Fruit fly (Drosophila melanogaster) whole organism, embryonic: ENCODE results near the gene CG14395.
A peak's percentile ranks its signal among the peaks of the same experiment; 100 is the strongest.

ENCODE experiments used
- Bgb ChIP-seq: fragments of 200-800 bp; sonication (Bioruptor generic); IDR thresholded peaks from 2 replicates; pipeline ENCODE4 v1.3.6; 2022; ENCODE audit warnings: missing biosample characterization, missing genetic modification characterization; ENCODE audit not compliant: partially characterized antibody
- C15 ChIP-seq: fragments of 200-800 bp; sonication (Bioruptor generic); IDR thresholded peaks from 3 replicates; pipeline ENCODE4 v1.3.6; 2022; ENCODE audit warnings: missing biosample characterization, missing genetic modification characterization
- CG10565 ChIP-seq: fragments of 200-800 bp; sonication (Bioruptor generic); optimal IDR thresholded peaks from 3 replicates; lab custom pipeline; 2016; ENCODE audit warnings: missing biosample characterization, mild to moderate bottlenecking, missing genetic modification characterization
- CG13123 ChIP-seq: fragments of 200-800 bp; sonication (Bioruptor generic); optimal IDR thresholded peaks from 2 replicates; lab custom pipeline; 2016; ENCODE audit warnings: missing biosample characterization, missing genetic modification characterization
- CG14860 ChIP-seq: fragments of 200-800 bp; sonication (Bioruptor generic); IDR thresholded peaks from 3 replicates; pipeline ENCODE4 v1.3.6; 2022; ENCODE audit warnings: missing biosample characterization, missing genetic modification characterization; ENCODE audit not compliant: partially characterized antibody
- CG1529 ChIP-seq: fragments of 200-800 bp; sonication (Bioruptor generic); optimal IDR thresholded peaks from 3 replicates; lab custom pipeline; 2018; ENCODE audit warnings: missing biosample characterization, missing genetic modification characterization
- CG16813 ChIP-seq: fragments of 200-800 bp; sonication (Bioruptor generic); IDR thresholded peaks from 3 replicates; pipeline ENCODE4 v1.3.6; 2022; ENCODE audit warnings: missing biosample characterization, missing genetic modification characterization; ENCODE audit not compliant: partially characterized antibody
- CG16815 ChIP-seq: fragments of 200-800 bp; sonication (Bioruptor generic); optimal IDR thresholded peaks from 3 replicates; lab custom pipeline; 2017; ENCODE audit warnings: missing biosample characterization, mild to moderate bottlenecking, missing genetic modification characterization
- CG17186 ChIP-seq: fragments of 200-800 bp; sonication (Bioruptor generic); optimal IDR thresholded peaks from 3 replicates; lab custom pipeline; 2017; ENCODE audit warnings: missing biosample characterization, missing genetic modification reagents, missing genetic modification characterization
- CG30403 ChIP-seq: fragments of 200-800 bp; sonication (Bioruptor generic); optimal IDR thresholded peaks from 3 replicates; lab custom pipeline; 2016; ENCODE audit warnings: missing biosample characterization, missing genetic modification characterization
- CG31441 ChIP-seq: fragments of 200-800 bp; sonication (Bioruptor generic); IDR thresholded peaks from 2 replicates; pipeline ENCODE4 v1.3.6; 2022; ENCODE audit warnings: missing biosample characterization, missing genetic modification characterization
- CG34422 ChIP-seq: fragments of 200-800 bp; sonication (Bioruptor generic); IDR thresholded peaks from 3 replicates; pipeline ENCODE4 v1.3.6; 2022; ENCODE audit warnings: missing biosample characterization, missing genetic modification characterization
- CG5953 ChIP-seq: fragments of 200-800 bp; sonication (Bioruptor generic); IDR thresholded peaks from 2 replicates; pipeline ENCODE4 v1.3.6; 2022; ENCODE audit warnings: missing biosample characterization, missing genetic modification characterization
- CG6254 ChIP-seq: fragments of 200-800 bp; sonication (Bioruptor generic); optimal IDR thresholded peaks from 3 replicates; lab custom pipeline; 2017; ENCODE audit warnings: mild to moderate bottlenecking, missing biosample characterization, missing genetic modification reagents, missing genetic modification characterization
- CG6791 ChIP-seq: fragments of 200-800 bp; sonication (Bioruptor generic); IDR thresholded peaks from 3 replicates; pipeline ENCODE4 v1.3.6; 2022; ENCODE audit warnings: missing biosample characterization, missing genetic modification characterization; ENCODE audit not compliant: partially characterized antibody
- CG7357 ChIP-seq: fragments of 200-800 bp; sonication (Bioruptor generic); IDR thresholded peaks from 3 replicates; pipeline ENCODE4 v1.3.6; 2022; ENCODE audit warnings: missing biosample characterization, missing genetic modification characterization
- CG8290 ChIP-seq, 3 experiments: fragments of 200-800 bp; sonication (Bioruptor generic); optimal IDR thresholded peaks; 2 replicates each; lab custom pipeline; 2016 to 2019; ENCODE audit warnings: missing biosample characterization in 3 of 3, missing genetic modification characterization in 3 of 3, mild to moderate bottlenecking in 2 of 3, moderate library complexity in 1 of 3
- Doc3 ChIP-seq: fragments of 200-800 bp; sonication (Bioruptor generic); IDR thresholded peaks from 3 replicates; pipeline ENCODE4 v1.3.6; 2022; ENCODE audit warnings: missing biosample characterization, missing genetic modification characterization; ENCODE audit not compliant: partially characterized antibody
- Dref ChIP-seq: fragments of 200-800 bp; sonication (Bioruptor generic); IDR thresholded peaks from 2 replicates; pipeline ENCODE4 v1.3.6; 2022; ENCODE audit warnings: missing biosample characterization, missing genetic modification characterization
- Elba2 ChIP-seq: fragments of 200-800 bp; sonication (Bioruptor generic); optimal IDR thresholded peaks from 3 replicates; lab custom pipeline; 2016; ENCODE audit warnings: missing biosample characterization, missing genetic modification characterization
- Hey ChIP-seq: fragments of 200-800 bp; sonication (Bioruptor generic); optimal IDR thresholded peaks from 3 replicates; lab custom pipeline; 2018; ENCODE audit warnings: missing biosample characterization, mild to moderate bottlenecking, missing genetic modification characterization
- Hr51 ChIP-seq, 2 experiments: fragments of 200-800 bp; sonication (Bioruptor generic); optimal IDR thresholded peaks; 2 replicates in 1 of 2; 3 replicates in 1 of 2; lab custom pipeline; 2016 to 2018; ENCODE audit warnings: missing biosample characterization in 2 of 2, missing genetic modification characterization in 2 of 2, mild to moderate bottlenecking in 1 of 2, moderate library complexity in 1 of 2
- Myb ChIP-seq: fragments of 200-800 bp; sonication (Bioruptor generic); optimal IDR thresholded peaks from 2 replicates; lab custom pipeline; 2016; ENCODE audit warnings: missing biosample characterization, missing genetic modification characterization
- Nf-YA ChIP-seq: fragments of 200-800 bp; sonication (Bioruptor generic); IDR thresholded peaks from 2 replicates; pipeline ENCODE4 v1.3.6; 2022; ENCODE audit warnings: missing biosample characterization, missing genetic modification characterization
- NfI ChIP-seq: fragments of 200-800 bp; sonication (Bioruptor generic); optimal IDR thresholded peaks from 3 replicates; lab custom pipeline; 2018; ENCODE audit warnings: missing biosample characterization, mild to moderate bottlenecking, missing genetic modification characterization, moderate library complexity
- Poxn ChIP-seq: fragments of 200-800 bp; sonication (Bioruptor generic); IDR thresholded peaks from 2 replicates; pipeline ENCODE4 v1.3.6; 2022; ENCODE audit warnings: missing biosample characterization, missing genetic modification characterization
- Rfx ChIP-seq: fragments of 200-800 bp; sonication (Bioruptor generic); IDR thresholded peaks from 2 replicates; pipeline ENCODE4 v1.3.6; 2022; ENCODE audit warnings: missing biosample characterization, missing genetic modification characterization
- Trl ChIP-seq, 3 experiments: fragments of >200 bp in 2 of 3; fragments of 200-800 bp in 1 of 3; sonication (Bioruptor generic) in 1 of 3; optimal IDR thresholded peaks; 2 replicates in 1 of 3; 3 replicates in 2 of 3; lab custom pipeline; 2016 to 2017; ENCODE audit warnings: missing biosample characterization in 1 of 3, missing genetic modification characterization in 1 of 3
- Xrp1 ChIP-seq: fragments of 200-800 bp; sonication (Bioruptor generic); IDR thresholded peaks from 2 replicates; pipeline ENCODE4 v1.3.6; 2022; ENCODE audit warnings: missing biosample characterization, missing genetic modification characterization
- ab ChIP-seq: fragments of 200-800 bp; sonication (Bioruptor generic); optimal IDR thresholded peaks from 2 replicates; lab custom pipeline; 2016; ENCODE audit warnings: missing biosample characterization, missing genetic modification characterization
- ac ChIP-seq: fragments of 200-800 bp; sonication (Bioruptor generic); optimal IDR thresholded peaks from 3 replicates; lab custom pipeline; 2017; ENCODE audit warnings: missing biosample characterization, mild to moderate bottlenecking, missing genetic modification characterization
- ash1 ChIP-seq: fragments of 200-800 bp; sonication (Bioruptor generic); optimal IDR thresholded peaks from 2 replicates; lab custom pipeline; 2018; ENCODE audit warnings: missing biosample characterization, mild to moderate bottlenecking, missing genetic modification characterization
- br ChIP-seq: fragments of >200 bp; optimal IDR thresholded peaks from 2 replicates; lab custom pipeline; 2017
- bsh ChIP-seq, 2 experiments: fragments of 200-800 bp; sonication (Bioruptor generic); optimal IDR thresholded peaks; 2 replicates each; lab custom pipeline; 2017 to 2018; ENCODE audit warnings: mild to moderate bottlenecking in 2 of 2, missing biosample characterization in 2 of 2, missing genetic modification characterization in 2 of 2, moderate library complexity in 1 of 2
- btn ChIP-seq: fragments of 200-800 bp; sonication (Bioruptor generic); optimal IDR thresholded peaks from 2 replicates; lab custom pipeline; 2016; ENCODE audit warnings: missing biosample characterization, missing genetic modification characterization
- chif ChIP-seq, 2 experiments: fragments of 200-800 bp; sonication (Bioruptor generic); optimal IDR thresholded peaks; 3 replicates each; lab custom pipeline; 2016; ENCODE audit warnings: missing biosample characterization in 2 of 2, missing genetic modification characterization in 2 of 2
- dan ChIP-seq: fragments of 200-800 bp; sonication (Bioruptor generic); IDR thresholded peaks from 2 replicates; pipeline ENCODE4 v1.3.6; 2022; ENCODE audit warnings: missing biosample characterization, missing genetic modification characterization
- danr ChIP-seq: fragments of 200-800 bp; sonication (Bioruptor generic); IDR thresholded peaks from 2 replicates; pipeline ENCODE4 v1.3.6; 2022; ENCODE audit warnings: missing biosample characterization, missing genetic modification characterization
- esg ChIP-seq: fragments of 200-800 bp; sonication (Bioruptor generic); conservative IDR thresholded peaks from 2 replicates; pipeline ENCODE4 v1.3.6; 2022; ENCODE audit warnings: missing biosample characterization, missing genetic modification characterization
- jumu ChIP-seq: fragments of 200-800 bp; sonication (Bioruptor generic); optimal IDR thresholded peaks from 3 replicates; lab custom pipeline; 2016; ENCODE audit warnings: missing biosample characterization, missing genetic modification characterization
- luna ChIP-seq: fragments of 200-800 bp; sonication (Bioruptor generic); optimal IDR thresholded peaks from 2 replicates; lab custom pipeline; 2016; ENCODE audit warnings: missing biosample characterization, missing genetic modification characterization
- pb ChIP-seq: fragments of 200-800 bp; sonication (Bioruptor generic); optimal IDR thresholded peaks from 3 replicates; lab custom pipeline; 2016; ENCODE audit warnings: missing biosample characterization, missing genetic modification characterization
- pfk ChIP-seq: fragments of 200-800 bp; sonication (Bioruptor generic); optimal IDR thresholded peaks from 2 replicates; lab custom pipeline; 2018; ENCODE audit warnings: missing biosample characterization, mild to moderate bottlenecking, missing genetic modification characterization, moderate library complexity
- prd ChIP-seq, 3 experiments: fragments of >200 bp in 2 of 3; fragments of 200-800 bp in 1 of 3; sonication (Bioruptor generic) in 1 of 3; optimal IDR thresholded peaks in 2 of 3; IDR thresholded peaks in 1 of 3; 2 replicates in 2 of 3; 3 replicates in 1 of 3; pipeline versions ENCODE4 v1.3.6 to Lab custom; 2017 to 2022; ENCODE audit warnings: missing biosample characterization in 1 of 3, missing genetic modification characterization in 1 of 3
- salm ChIP-seq: fragments of 200-800 bp; sonication (Bioruptor generic); optimal IDR thresholded peaks from 2 replicates; lab custom pipeline; 2018; ENCODE audit warnings: missing biosample characterization, mild to moderate bottlenecking, missing genetic modification characterization
- twi ChIP-seq: fragments of 200-800 bp; optimal IDR thresholded peaks from 2 replicates; lab custom pipeline; 2019; ENCODE audit warnings: missing biosample characterization, mild to moderate bottlenecking, missing genetic modification characterization, moderate library complexity
- wdn ChIP-seq: fragments of 200-800 bp; sonication (Bioruptor generic); IDR thresholded peaks from 2 replicates; pipeline ENCODE4 v1.3.6; 2022; ENCODE audit warnings: missing biosample characterization, missing genetic modification characterization
- yki ChIP-seq: fragments of >200 bp; optimal IDR thresholded peaks from 3 replicates; lab custom pipeline; 2018

CG14395 gene

dm6 chr3R:12717588-12718535, 55.2 kb downstream of the CG14395 start (continued):
- no peak for TF ChIP-seq CG8290 (GFP tag; optimal IDR thresholded peaks at IDR 0.05; lab: Kevin White, UChicago)
- no peak for TF ChIP-seq CG8290 (tag; optimal IDR thresholded peaks at IDR 0.05; lab: Kevin White, UChicago)
- no peak for TF ChIP-seq dan (GFP tag; lab: Robert Waterston, UW)
- TF ChIP-seq bsh (GFP tag; optimal IDR thresholded peaks at IDR 0.05; lab: Kevin White, UChicago): peak in 1 of 2 experiments; percentile 45
- no peak for TF ChIP-seq ash1 (GFP tag; lab: Kevin White, UChicago)
- no peak for TF ChIP-seq CG13123
- peak; percentile 31; the same call in 1 of the 2 replicates for TF ChIP-seq esg
- TF ChIP-seq pb (GFP tag; lab: Kevin White, UChicago): peak; percentile 32
- TF ChIP-seq chif (GFP tag; optimal IDR thresholded peaks at IDR 0.05; lab: Kevin White, UChicago): peak; percentile 21 to 41
- TF ChIP-seq CG16815 (GFP tag; lab: Kevin White, UChicago): no peak
- peak; percentile 72 for TF ChIP-seq CG30403 (GFP tag; lab: Kevin White, UChicago)
- TF ChIP-seq ac: no peak
- no peak for TF ChIP-seq danr (GFP tag; lab: Robert Waterston, UW)
- TF ChIP-seq Poxn (GFP tag; lab: Robert Waterston, UW): no peak
- no peak for TF ChIP-seq CG6791 (GFP tag; lab: Robert Waterston, UW)
- TF ChIP-seq prd (optimal IDR thresholded peaks at IDR 0.05; lab: Kevin White, UChicago): no peak
- peak; percentile 70 for TF ChIP-seq prd (GFP tag; IDR thresholded peaks at IDR 0.05; lab: Robert Waterston, UW)
- no peak for TF ChIP-seq yki (lab: Kevin White, UChicago)
- no peak for TF ChIP-seq Doc3 (GFP tag; lab: Robert Waterston, UW)
- peak; percentile 68; the same call in 1 of the 2 replicates for TF ChIP-seq wdn (GFP tag; lab: Robert Waterston, UW)
- peak; percentile 47 to 67 for TF ChIP-seq Hr51 (GFP tag; optimal IDR thresholded peaks at IDR 0.05; lab: Kevin White, UChicago)
- TF ChIP-seq ab (GFP tag; lab: Kevin White, UChicago): no peak
- no peak for TF ChIP-seq CG17186 (GFP tag; lab: Kevin White, UChicago)
- peak; percentile 37; the same call in 1 of the 3 replicates for TF ChIP-seq CG34422 (GFP tag; lab: Robert Waterston, UW)
- no peak for TF ChIP-seq Elba2 (GFP tag; lab: Kevin White, UChicago)
- TF ChIP-seq jumu (GFP tag; lab: Kevin White, UChicago): peak; percentile 12
- TF ChIP-seq C15 (GFP tag; lab: Robert Waterston, UW): no peak
- peak; percentile 53 for TF ChIP-seq CG31441 (GFP tag; lab: Robert Waterston, UW)
- TF ChIP-seq NfI: peak; percentile 47
- TF ChIP-seq CG10565: no peak
- TF ChIP-seq salm (tag; lab: Kevin White, UChicago): no peak
- no peak for TF ChIP-seq Dref (GFP tag; lab: Robert Waterston, UW)
- peak; percentile 55 for TF ChIP-seq Xrp1
- no peak for TF ChIP-seq CG14860 (GFP tag; lab: Robert Waterston, UW)
- TF ChIP-seq btn (GFP tag; lab: Kevin White, UChicago): peak; percentile 10
- TF ChIP-seq Bgb (GFP tag; lab: Robert Waterston, UW): no peak
- TF ChIP-seq br (lab: Kevin White, UChicago): no peak
- TF ChIP-seq Rfx (GFP tag; lab: Robert Waterston, UW): peak; percentile 75
- TF ChIP-seq Nf-YA: no peak
- TF ChIP-seq Myb: peak; percentile 20
- no peak for TF ChIP-seq twi
- no peak for TF ChIP-seq CG16813 (GFP tag; lab: Robert Waterston, UW)
- TF ChIP-seq CG7357 (GFP tag; lab: Robert Waterston, UW): no peak; the same call in 2 of the 3 replicates
- no peak for TF ChIP-seq pfk (GFP tag; lab: Kevin White, UChicago)
- no peak for TF ChIP-seq CG6254
- peak; percentile 27; the same call in 1 of the 2 replicates for TF ChIP-seq CG5953 (GFP tag; lab: Robert Waterston, UW)
- TF ChIP-seq luna (GFP tag; lab: Kevin White, UChicago): peak; percentile 41
- peak; percentile 13 for TF ChIP-seq CG1529
- peak; percentile 44 to 68 for TF ChIP-seq Trl (optimal IDR thresholded peaks at IDR 0.05; lab: Kevin White, UChicago)
- peak; percentile 30 for TF ChIP-seq Trl (GFP tag; optimal IDR thresholded peaks at IDR 0.05; lab: Kevin White, UChicago)
- TF ChIP-seq Hey (tag; lab: Kevin White, UChicago): no peak
